Fruit fly (Drosophila melanogaster) whole organism, embryonic: Measurements from ENCODE around the gene Cht2.

Experiments used
- Abd-B ChIP-seq: fragments of 200-800 bp; sonication (Bioruptor generic); optimal IDR thresholded peaks from 2 replicates; lab custom pipeline; 2018; ENCODE audit warnings: missing biosample characterization, mild to moderate bottlenecking, missing genetic modification characterization, moderate library complexity
- BEAF-32 ChIP-seq: fragments of 200-800 bp; sonication (Bioruptor generic); optimal IDR thresholded peaks from 3 replicates; lab custom pipeline; 2017; ENCODE audit warnings: missing biosample characterization, missing genetic modification characterization, mild to moderate bottlenecking, moderate library complexity, missing genetic modification reagents
- Bdp1 ChIP-seq: fragments of 200-800 bp; sonication (Bioruptor generic); optimal IDR thresholded peaks from 3 replicates; lab custom pipeline; 2016; ENCODE audit warnings: missing biosample characterization, missing genetic modification characterization
- BtbVII ChIP-seq: fragments of 200-800 bp; sonication (Bioruptor generic); optimal IDR thresholded peaks from 3 replicates; lab custom pipeline; 2017; ENCODE audit warnings: missing biosample characterization, mild to moderate bottlenecking, missing genetic modification characterization
- CG10209 ChIP-seq: fragments of 200-800 bp; sonication (Bioruptor generic); optimal IDR thresholded peaks from 3 replicates; lab custom pipeline; 2017; ENCODE audit warnings: missing biosample characterization, mild to moderate bottlenecking, missing genetic modification characterization, missing genetic modification reagents
- CG1024 ChIP-seq: fragments of 200-800 bp; sonication (Bioruptor generic); IDR thresholded peaks from 2 replicates; pipeline ENCODE4 v1.3.6; 2022; ENCODE audit warnings: missing biosample characterization, missing genetic modification characterization
- CG10654 ChIP-seq: fragments of 200-800 bp; sonication (Bioruptor generic); optimal IDR thresholded peaks from 2 replicates; lab custom pipeline; 2016; ENCODE audit warnings: missing biosample characterization, missing genetic modification characterization
- CG11093 ChIP-seq: fragments of 200-800 bp; sonication (Bioruptor generic); IDR thresholded peaks from 3 replicates; pipeline ENCODE4 v1.3.6; 2022; ENCODE audit warnings: missing biosample characterization, missing genetic modification characterization
- CG12155 ChIP-seq: fragments of 200-800 bp; sonication (Bioruptor generic); optimal IDR thresholded peaks from 3 replicates; lab custom pipeline; 2016; ENCODE audit warnings: missing biosample characterization, missing genetic modification characterization
- CG15269 ChIP-seq: fragments of 200-800 bp; sonication (Bioruptor generic); optimal IDR thresholded peaks from 2 replicates; lab custom pipeline; 2018; ENCODE audit warnings: missing biosample characterization, mild to moderate bottlenecking, missing genetic modification characterization, moderate library complexity
- CG17359 ChIP-seq: fragments of 200-800 bp; sonication (Bioruptor generic); optimal IDR thresholded peaks from 3 replicates; lab custom pipeline; 2018; ENCODE audit warnings: missing biosample characterization, mild to moderate bottlenecking, missing genetic modification characterization, moderate library complexity
- CG17829 ChIP-seq: fragments of 200-800 bp; optimal IDR thresholded peaks from 2 replicates; lab custom pipeline; 2019; ENCODE audit warnings: missing biosample characterization, mild to moderate bottlenecking, missing genetic modification characterization, moderate library complexity
- CG30020 ChIP-seq: fragments of 200-800 bp; optimal IDR thresholded peaks from 2 replicates; lab custom pipeline; 2019; ENCODE audit warnings: missing biosample characterization, mild to moderate bottlenecking, missing genetic modification characterization, moderate library complexity
- CG3838 ChIP-seq: fragments of 200-800 bp; sonication (Bioruptor generic); optimal IDR thresholded peaks from 3 replicates; lab custom pipeline; 2016; ENCODE audit warnings: missing biosample characterization, missing genetic modification characterization
- CG4617 ChIP-seq: fragments of 200-800 bp; sonication (Bioruptor generic); optimal IDR thresholded peaks from 3 replicates; lab custom pipeline; 2016; ENCODE audit warnings: missing biosample characterization, missing genetic modification characterization, borderline replicate concordance
- CG4854 ChIP-seq: fragments of 200-800 bp; sonication (Bioruptor generic); optimal IDR thresholded peaks from 2 replicates; lab custom pipeline; 2016; ENCODE audit warnings: missing biosample characterization, missing genetic modification characterization, inconsistent platforms
- CG6254 ChIP-seq: fragments of 200-800 bp; sonication (Bioruptor generic); optimal IDR thresholded peaks from 3 replicates; lab custom pipeline; 2017; ENCODE audit warnings: mild to moderate bottlenecking, missing biosample characterization, missing genetic modification reagents, missing genetic modification characterization
- CG6813 ChIP-seq: fragments of 200-800 bp; sonication (Bioruptor generic); optimal IDR thresholded peaks from 2 replicates; lab custom pipeline; 2017; ENCODE audit warnings: missing biosample characterization, missing genetic modification characterization, mild to moderate bottlenecking, moderate library complexity, missing genetic modification reagents
- CG7372 ChIP-seq: fragments of 200-800 bp; sonication (Bioruptor generic); IDR thresholded peaks from 2 replicates; pipeline ENCODE4 v1.3.6; 2022; ENCODE audit warnings: missing biosample characterization, missing genetic modification characterization
- CG8290 ChIP-seq, 3 experiments: fragments of 200-800 bp; sonication (Bioruptor generic); optimal IDR thresholded peaks; 2 replicates each; lab custom pipeline; 2016 to 2019; ENCODE audit warnings: missing biosample characterization in 3 of 3, missing genetic modification characterization in 3 of 3, mild to moderate bottlenecking in 2 of 3, moderate library complexity in 1 of 3
- CG9932 ChIP-seq: fragments of 200-800 bp; sonication (Bioruptor generic); IDR thresholded peaks from 2 replicates; pipeline ENCODE4 v1.3.6; 2022; ENCODE audit warnings: missing biosample characterization, missing genetic modification characterization
- Dfd ChIP-seq, 2 experiments: fragments of >200 bp; optimal IDR thresholded peaks; 2 replicates each; lab custom pipeline; 2017; ENCODE audit warnings: missing biosample characterization in 2 of 2, missing genetic modification characterization in 2 of 2
- Dll ChIP-seq: fragments of 200-800 bp; sonication (Bioruptor generic); IDR thresholded peaks from 4 replicates; pipeline ENCODE4 v1.3.6; 2022; ENCODE audit warnings: missing biosample characterization, missing genetic modification characterization; ENCODE audit not compliant: partially characterized antibody
- GATAe ChIP-seq: fragments of 200-800 bp; sonication (Bioruptor generic); conservative IDR thresholded peaks from 2 replicates; pipeline ENCODE4 v1.3.6; 2022; ENCODE audit warnings: missing biosample characterization, missing genetic modification characterization
- H2.0 ChIP-seq: fragments of 200-800 bp; sonication (Bioruptor generic); IDR thresholded peaks from 2 replicates; pipeline ENCODE4 v1.3.6; 2022; ENCODE audit warnings: missing biosample characterization, missing genetic modification characterization
- HLH54F ChIP-seq: fragments of 200-800 bp; sonication (Bioruptor generic); optimal IDR thresholded peaks from 3 replicates; lab custom pipeline; 2016; ENCODE audit warnings: missing biosample characterization, missing genetic modification characterization
- Kr ChIP-seq: fragments of 200-800 bp; sonication (Bioruptor generic); optimal IDR thresholded peaks from 2 replicates; lab custom pipeline; 2017; ENCODE audit warnings: missing biosample characterization, mild to moderate bottlenecking, missing genetic modification characterization
- Mes4 ChIP-seq: fragments of 200-800 bp; sonication (Bioruptor generic); optimal IDR thresholded peaks from 2 replicates; lab custom pipeline; 2016; ENCODE audit warnings: missing biosample characterization, missing genetic modification characterization
- Neu2 ChIP-seq: fragments of 200-800 bp; sonication (Bioruptor generic); optimal IDR thresholded peaks from 3 replicates; lab custom pipeline; 2016; ENCODE audit warnings: missing biosample characterization, missing genetic modification characterization, borderline replicate concordance
- Nf-YB ChIP-seq: fragments of 200-800 bp; sonication (Bioruptor generic); optimal IDR thresholded peaks from 3 replicates; lab custom pipeline; 2019; ENCODE audit warnings: missing biosample characterization, mild to moderate bottlenecking, missing genetic modification characterization, moderate library complexity
- Six4 ChIP-seq: fragments of 200-800 bp; sonication (Bioruptor generic); optimal IDR thresholded peaks from 2 replicates; lab custom pipeline; 2016; ENCODE audit warnings: missing biosample characterization, missing genetic modification characterization
- Xbp1 ChIP-seq: fragments of 200-800 bp; sonication (Bioruptor generic); optimal IDR thresholded peaks from 3 replicates; lab custom pipeline; 2016; ENCODE audit warnings: missing biosample characterization, mild to moderate bottlenecking, missing genetic modification characterization
- ab ChIP-seq: fragments of 200-800 bp; sonication (Bioruptor generic); optimal IDR thresholded peaks from 2 replicates; lab custom pipeline; 2016; ENCODE audit warnings: missing biosample characterization, missing genetic modification characterization
- chn ChIP-seq: fragments of 200-800 bp; sonication (Bioruptor generic); optimal IDR thresholded peaks from 2 replicates; lab custom pipeline; 2016; ENCODE audit warnings: missing biosample characterization, missing genetic modification characterization
- crp ChIP-seq, 2 experiments: fragments of 200-800 bp; sonication (Bioruptor generic); optimal IDR thresholded peaks; 2 replicates in 1 of 2; 3 replicates in 1 of 2; lab custom pipeline; 2017; ENCODE audit warnings: missing biosample characterization in 2 of 2, missing genetic modification characterization in 2 of 2, mild to moderate bottlenecking in 1 of 2, moderate library complexity in 1 of 2
- eve ChIP-seq, 2 experiments: fragments of >200 bp; optimal IDR thresholded peaks; 2 replicates each; lab custom pipeline; 2017; ENCODE audit warnings: missing biosample characterization in 2 of 2, missing genetic modification characterization in 2 of 2
- ewg ChIP-seq: fragments of 200-800 bp; sonication (Bioruptor generic); optimal IDR thresholded peaks from 3 replicates; lab custom pipeline; 2017; ENCODE audit warnings: mild to moderate bottlenecking, missing biosample characterization, missing genetic modification reagents, missing genetic modification characterization
- fd102C ChIP-seq: fragments of 200-800 bp; sonication (Bioruptor generic); optimal IDR thresholded peaks from 2 replicates; lab custom pipeline; 2018; ENCODE audit warnings: missing biosample characterization, mild to moderate bottlenecking, missing genetic modification characterization, moderate library complexity
- fd64A ChIP-seq: fragments of 200-800 bp; sonication (Bioruptor generic); optimal IDR thresholded peaks from 3 replicates; lab custom pipeline; 2018; ENCODE audit warnings: missing biosample characterization, mild to moderate bottlenecking, missing genetic modification characterization
- fu2 ChIP-seq: fragments of 200-800 bp; sonication (Bioruptor generic); optimal IDR thresholded peaks from 2 replicates; lab custom pipeline; 2016; ENCODE audit warnings: missing biosample characterization, missing genetic modification characterization
- lab ChIP-seq: fragments of 200-800 bp; sonication (Bioruptor generic); optimal IDR thresholded peaks from 3 replicates; lab custom pipeline; 2017; ENCODE audit warnings: missing biosample characterization, missing genetic modification characterization, mild to moderate bottlenecking, moderate library complexity, missing genetic modification reagents
- odd ChIP-seq: fragments of 200-800 bp; sonication (Bioruptor generic); optimal IDR thresholded peaks from 2 replicates; lab custom pipeline; 2017; ENCODE audit warnings: missing biosample characterization, mild to moderate bottlenecking, missing genetic modification characterization
- pb ChIP-seq: fragments of 200-800 bp; sonication (Bioruptor generic); optimal IDR thresholded peaks from 3 replicates; lab custom pipeline; 2016; ENCODE audit warnings: missing biosample characterization, missing genetic modification characterization
- pzg ChIP-seq: fragments of 200-800 bp; sonication (Bioruptor generic); optimal IDR thresholded peaks from 3 replicates; lab custom pipeline; 2018; ENCODE audit warnings: missing biosample characterization, mild to moderate bottlenecking, missing genetic modification characterization, moderate library complexity
- rib ChIP-seq: fragments of 200-800 bp; sonication (Bioruptor generic); IDR thresholded peaks from 2 replicates; pipeline ENCODE4 v1.3.6; 2022; ENCODE audit warnings: missing biosample characterization, missing genetic modification characterization
- seq ChIP-seq: fragments of 200-800 bp; sonication (Bioruptor generic); IDR thresholded peaks from 2 replicates; pipeline ENCODE4 v1.3.6; 2022; ENCODE audit warnings: missing biosample characterization, missing genetic modification characterization
- slou ChIP-seq: fragments of 200-800 bp; sonication (Bioruptor generic); optimal IDR thresholded peaks from 3 replicates; lab custom pipeline; 2016; ENCODE audit warnings: missing biosample characterization, missing genetic modification characterization
- so ChIP-seq: fragments of 200-800 bp; sonication (Bioruptor generic); IDR thresholded peaks from 3 replicates; pipeline ENCODE4 v1.3.6; 2022; ENCODE audit warnings: missing biosample characterization, missing genetic modification characterization
- sob ChIP-seq: fragments of 200-800 bp; sonication (Bioruptor generic); IDR thresholded peaks from 2 replicates; pipeline ENCODE4 v1.3.6; 2022; ENCODE audit warnings: missing biosample characterization, missing genetic modification characterization
- trem ChIP-seq: fragments of 200-800 bp; optimal IDR thresholded peaks from 3 replicates; lab custom pipeline; 2019; ENCODE audit warnings: missing biosample characterization, mild to moderate bottlenecking, missing genetic modification characterization, moderate library complexity
- zf30C ChIP-seq: fragments of 200-800 bp; sonication (Bioruptor generic); optimal IDR thresholded peaks from 3 replicates; lab custom pipeline; 2018; ENCODE audit warnings: missing biosample characterization, mild to moderate bottlenecking, missing genetic modification characterization

Gene Cht2

DNA sequence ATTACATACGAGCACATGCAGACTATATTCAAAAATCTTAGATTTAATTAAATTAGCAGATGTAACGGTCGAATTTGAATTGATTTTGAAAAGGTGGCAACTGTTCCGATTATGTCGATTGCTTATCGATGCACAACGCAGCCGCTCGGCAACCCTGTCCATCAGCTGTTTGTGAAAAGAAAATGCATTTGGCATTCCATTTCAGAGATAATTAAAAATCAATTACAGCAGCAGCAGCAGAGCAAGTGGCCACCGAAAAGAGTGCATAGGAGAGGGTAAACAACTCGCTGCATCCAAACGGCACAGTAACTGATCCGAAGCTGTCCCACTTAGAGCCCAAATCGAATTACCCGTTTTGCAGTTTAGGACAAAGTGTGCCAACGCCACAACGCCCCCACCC lies 42.9 kb upstream of the Cht2 start, which contains the start of gene Patj (continued):
- no peak for TF ChIP-seq so
- no peak for TF ChIP-seq CG8290 (GFP tag; optimal IDR thresholded peaks at IDR 0.05; lab: Kevin White, UChicago)
- no peak for TF ChIP-seq CG8290 (tag; optimal IDR thresholded peaks at IDR 0.05; lab: Kevin White, UChicago)
- TF ChIP-seq BtbVII (GFP tag; lab: Kevin White, UChicago) = no peak
- TF ChIP-seq trem (tag; lab: Kevin White, UChicago) = peak; percentile 68
- no peak for TF ChIP-seq CG10654 (GFP tag; lab: Kevin White, UChicago)
- no peak for TF ChIP-seq Xbp1
- no peak for TF ChIP-seq ewg (GFP tag; lab: Kevin White, UChicago)
- TF ChIP-seq CG4854 (GFP tag; lab: Kevin White, UChicago) = no peak
- TF ChIP-seq rib = no peak
- no peak for TF ChIP-seq CG17359 (tag; lab: Kevin White, UChicago)
- no peak for TF ChIP-seq CG4617 (GFP tag; lab: Kevin White, UChicago)
- TF ChIP-seq CG6254 (GFP tag; lab: Kevin White, UChicago) = no peak
- no peak for TF ChIP-seq lab (GFP tag; lab: Kevin White, UChicago)
- no peak for TF ChIP-seq odd
- no peak for TF ChIP-seq sob (GFP tag; lab: Robert Waterston, UW)
- peak; percentile 52; the same call in 3 of the 4 replicates for TF ChIP-seq Dll
- no peak for TF ChIP-seq Kr (GFP tag; lab: Kevin White, UChicago)
- no peak for TF ChIP-seq CG30020 (tag; lab: Kevin White, UChicago)
- peak; percentile 59 for TF ChIP-seq BEAF-32 (GFP tag; lab: Kevin White, UChicago)
- no peak for TF ChIP-seq GATAe (GFP tag; lab: Robert Waterston, UW)
- TF ChIP-seq eve (GFP tag; optimal IDR thresholded peaks at IDR 0.05; lab: Kevin White, UChicago) = no peak
- no peak for TF ChIP-seq CG6813 (GFP tag; lab: Kevin White, UChicago)
- TF ChIP-seq CG17829 = no peak
- no peak for TF ChIP-seq ab (GFP tag; lab: Kevin White, UChicago)
- no peak for TF ChIP-seq fu2 (GFP tag; lab: Kevin White, UChicago)
- no peak for TF ChIP-seq Dfd (GFP tag; optimal IDR thresholded peaks at IDR 0.05; lab: Kevin White, UChicago)
- TF ChIP-seq fd64A (GFP tag; lab: Kevin White, UChicago) = no peak
- no peak for TF ChIP-seq CG11093 (GFP tag; lab: Robert Waterston, UW)
- TF ChIP-seq CG10209 (GFP tag; lab: Kevin White, UChicago) = no peak
- no peak for TF ChIP-seq CG9932
- no peak for TF ChIP-seq Six4
- TF ChIP-seq Bdp1 (GFP tag; lab: Kevin White, UChicago) = no peak
- no peak for TF ChIP-seq zf30C (GFP tag; lab: Kevin White, UChicago)
- no peak for TF ChIP-seq fd102C (GFP tag; lab: Kevin White, UChicago)
- no peak for TF ChIP-seq slou (GFP tag; lab: Kevin White, UChicago)
- no peak for TF ChIP-seq chn
- no peak for TF ChIP-seq Nf-YB (GFP tag; lab: Kevin White, UChicago)
- peak; percentile 83 for TF ChIP-seq pzg (GFP tag; lab: Kevin White, UChicago)
- TF ChIP-seq Abd-B (GFP tag; lab: Kevin White, UChicago) = no peak
- no peak for TF ChIP-seq CG7372
- TF ChIP-seq H2.0 (GFP tag; lab: Robert Waterston, UW) = no peak
- TF ChIP-seq pb (GFP tag; lab: Kevin White, UChicago) = no peak
- no peak for TF ChIP-seq CG15269 (tag; lab: Kevin White, UChicago)
- TF ChIP-seq CG12155 (GFP tag; lab: Kevin White, UChicago) = no peak
- TF ChIP-seq seq (GFP tag; lab: Robert Waterston, UW) = no peak
- TF ChIP-seq Neu2 (GFP tag; lab: Kevin White, UChicago) = no peak
- TF ChIP-seq Mes4 (GFP tag; lab: Kevin White, UChicago) = no peak
- TF ChIP-seq HLH54F (GFP tag; lab: Kevin White, UChicago) = no peak
- TF ChIP-seq CG3838 (GFP tag; lab: Kevin White, UChicago) = no peak
- no peak for TF ChIP-seq CG1024
- peak; percentile 81 to 97 for TF ChIP-seq crp (GFP tag; optimal IDR thresholded peaks at IDR 0.05; lab: Kevin White, UChicago)
